Worm (Caenorhabditis elegans): ENCODE results near the gene F41H10.5.
A peak's percentile ranks its signal among the peaks of the same experiment; 100 is the strongest.

F41H10.5 gene

ce11 chrIV:5366567-5366966 lies 5.9 kb downstream of the F41H10.5 start, which contains the start of gene sand-1:
TSS of gene sand-1 (plus strand) at chrIV:5366867.
- no peak for TF ChIP-seq M03D4.4 (tag; optimal IDR thresholded peaks at IDR 0.05)
- no peak for TF ChIP-seq ztf-11 (tag; optimal IDR thresholded peaks at IDR 0.05)
- no peak for TF ChIP-seq nhr-28 (tag; optimal IDR thresholded peaks at IDR 0.05)
- TF ChIP-seq ceh-83 (GFP tag; optimal IDR thresholded peaks at IDR 0.05) = no peak
- TF ChIP-seq lsy-2 (tag; optimal IDR thresholded peaks at IDR 0.05) = no peak
- no peak for TF ChIP-seq mep-1 (tag; optimal IDR thresholded peaks at IDR 0.05)
- no peak for TF ChIP-seq nhr-2 (tag; optimal IDR thresholded peaks at IDR 0.05)
- no peak for TF ChIP-seq ces-1 (GFP tag; optimal IDR thresholded peaks at IDR 0.05)
- TF ChIP-seq snpc-4 (tag; optimal IDR thresholded peaks at IDR 0.05) = no peak
- TF ChIP-seq sem-2 (GFP tag; optimal IDR thresholded peaks at IDR 0.05) = no peak
- no peak for TF ChIP-seq cnd-1 (tag; optimal IDR thresholded peaks at IDR 0.05)
- TF ChIP-seq ceh-39 (tag; optimal IDR thresholded peaks at IDR 0.05) = no peak
- no peak for TF ChIP-seq drap-1 (GFP tag; optimal IDR thresholded peaks at IDR 0.05)

- TF ChIP-seq hlh-1 (tag; optimal IDR thresholded peaks at IDR 0.05) = no peak
- no peak for TF ChIP-seq sptf-1 (tag; optimal IDR thresholded peaks at IDR 0.05)
- TF ChIP-seq drap-1 (GFP tag; optimal IDR thresholded peaks at IDR 0.05) = no peak
- TF ChIP-seq ceh-83 (GFP tag; optimal IDR thresholded peaks at IDR 0.05) = no peak
- no peak for TF ChIP-seq ceh-39 (tag; optimal IDR thresholded peaks at IDR 0.05)
- TF ChIP-seq zip-8 (tag; optimal IDR thresholded peaks at IDR 0.05) = no peak
- no peak for TF ChIP-seq nhr-2 (tag; optimal IDR thresholded peaks at IDR 0.05)
- no peak for TF ChIP-seq lin-32 (GFP tag; optimal IDR thresholded peaks at IDR 0.05)
- TF ChIP-seq blmp-1 (tag; optimal IDR thresholded peaks at IDR 0.05) = no peak
- TF ChIP-seq snpc-4 (tag; optimal IDR thresholded peaks at IDR 0.05) = no peak
- TF ChIP-seq unc-120 (tag; optimal IDR thresholded peaks at IDR 0.05; ENCODE audit: poor library complexity, severe bottlenecking) = no peak
- no peak for TF ChIP-seq ceh-43 (GFP tag; optimal IDR thresholded peaks at IDR 0.05)
- TF ChIP-seq mls-2 (tag; optimal IDR thresholded peaks at IDR 0.05) = no peak
- TF ChIP-seq unc-39 (tag; optimal IDR thresholded peaks at IDR 0.05) = no peak
- TF ChIP-seq nhr-12 (tag; optimal IDR thresholded peaks at IDR 0.05) = no peak
- TF ChIP-seq tbx-8 (GFP tag; optimal IDR thresholded peaks at IDR 0.05) = no peak
- TF ChIP-seq elt-1 (tag; optimal IDR thresholded peaks at IDR 0.05; ENCODE audit: borderline replicate concordance, insufficient read depth) = no peak
- no peak for TF ChIP-seq sem-2 (GFP tag; optimal IDR thresholded peaks at IDR 0.05)
- TF ChIP-seq mab-5 (tag; optimal IDR thresholded peaks at IDR 0.05) = no peak
Observed at ce11 chrIV:5367899-5368298, 7.2 kb downstream of the F41H10.5 start.

ce11 chrIV:5368860-5369259 lies 8.2 kb downstream of the F41H10.5 start:
- TF ChIP-seq lin-13 (tag; optimal IDR thresholded peaks at IDR 0.05) (no peak), pha-4 (tag; optimal IDR thresholded peaks at IDR 0.05) (no peak), ces-1 (GFP tag; optimal IDR thresholded peaks at IDR 0.05) (peak; percentile 43), ceh-43 (GFP tag; optimal IDR thresholded peaks at IDR 0.05) (no peak), nhr-76 (tag; optimal IDR thresholded peaks at IDR 0.05) (no peak), unc-39 (tag; optimal IDR thresholded peaks at IDR 0.05) (no peak), mls-2 (tag; optimal IDR thresholded peaks at IDR 0.05) (no peak), nhr-237 (tag; optimal IDR thresholded peaks at IDR 0.05) (no peak), drap-1 (GFP tag; optimal IDR thresholded peaks at IDR 0.05) (no peak), M03D4.4 (tag; optimal IDR thresholded peaks at IDR 0.05) (no peak), mab-5 (tag; optimal IDR thresholded peaks at IDR 0.05) (no peak), nhr-28 (tag; optimal IDR thresholded peaks at IDR 0.05) (no peak), ham-2 (GFP tag; optimal IDR thresholded peaks at IDR 0.05) (peak; percentile 71), tbx-8 (GFP tag; optimal IDR thresholded peaks at IDR 0.05) (no peak)

ce11 chrIV:5369414-5369813 lies 8.7 kb downstream of the F41H10.5 start, which contains the start of gene F41H10.3:
TSS of gene F41H10.3 (plus strand) at chrIV:5369801.
- TF ChIP-seq ces-1 (GFP tag; optimal IDR thresholded peaks at IDR 0.05) (no peak), elt-1 (tag; optimal IDR thresholded peaks at IDR 0.05; ENCODE audit: borderline replicate concordance, insufficient read depth) (no peak)

ce11 chrIV:5370914-5371313 lies 10.2 kb downstream of the F41H10.5 start:
- TF ChIP-seq nhr-2 (tag; optimal IDR thresholded peaks at IDR 0.05) (no peak), cnd-1 (tag; optimal IDR thresholded peaks at IDR 0.05) (no peak), mls-2 (tag; optimal IDR thresholded peaks at IDR 0.05) (no peak), ceh-43 (GFP tag; optimal IDR thresholded peaks at IDR 0.05) (peak; percentile 0), drap-1 (GFP tag; optimal IDR thresholded peaks at IDR 0.05) (no peak), ces-1 (GFP tag; optimal IDR thresholded peaks at IDR 0.05) (peak; percentile 20), elt-1 (tag; optimal IDR thresholded peaks at IDR 0.05; ENCODE audit: borderline replicate concordance, insufficient read depth) (no peak), sem-2 (GFP tag; optimal IDR thresholded peaks at IDR 0.05) (no peak), unc-120 (tag; optimal IDR thresholded peaks at IDR 0.05; ENCODE audit: poor library complexity, severe bottlenecking) (peak; percentile 43), mep-1 (tag; optimal IDR thresholded peaks at IDR 0.05) (peak; percentile 68), pha-4 (tag; optimal IDR thresholded peaks at IDR 0.05) (no peak), ceh-39 (tag; optimal IDR thresholded peaks at IDR 0.05) (peak; percentile 6), nhr-12 (tag; optimal IDR thresholded peaks at IDR 0.05) (no peak), hlh-1 (tag; optimal IDR thresholded peaks at IDR 0.05) (no peak), ceh-83 (GFP tag; optimal IDR thresholded peaks at IDR 0.05) (no peak), snpc-4 (tag; optimal IDR thresholded peaks at IDR 0.05) (no peak), flh-1 (GFP tag; optimal IDR thresholded peaks at IDR 0.05) (no peak), nhr-76 (tag; optimal IDR thresholded peaks at IDR 0.05) (no peak), zip-8 (tag; optimal IDR thresholded peaks at IDR 0.05) (no peak), mab-5 (tag; optimal IDR thresholded peaks at IDR 0.05) (no peak), M03D4.4 (tag; optimal IDR thresholded peaks at IDR 0.05) (peak; percentile 79), nhr-237 (tag; optimal IDR thresholded peaks at IDR 0.05) (peak; percentile 65), bed-3 (GFP tag; optimal IDR thresholded peaks at IDR 0.05) (no peak), nhr-28 (tag; optimal IDR thresholded peaks at IDR 0.05) (no peak), elt-3 (tag; optimal IDR thresholded peaks at IDR 0.05) (no peak), tbx-8 (GFP tag; optimal IDR thresholded peaks at IDR 0.05) (no peak), ham-2 (GFP tag; optimal IDR thresholded peaks at IDR 0.05) (no peak), ztf-11 (tag; optimal IDR thresholded peaks at IDR 0.05) (no peak), lin-13 (tag; optimal IDR thresholded peaks at IDR 0.05) (no peak), unc-62 (GFP tag; optimal IDR thresholded peaks at IDR 0.05) (no peak), unc-39 (tag; optimal IDR thresholded peaks at IDR 0.05) (no peak), blmp-1 (tag; optimal IDR thresholded peaks at IDR 0.05) (no peak), sptf-1 (tag; optimal IDR thresholded peaks at IDR 0.05) (peak; percentile 71), lin-32 (GFP tag; optimal IDR thresholded peaks at IDR 0.05) (no peak), lsy-2 (tag; optimal IDR thresholded peaks at IDR 0.05) (peak; percentile 54)

Measured in whole organism, mixed stage, embryonic.